Fruit fly (Drosophila melanogaster) whole organism, wandering third instar larva: ENCODE data around the gene Sf3b2.

Experiments used
- CrebA ChIP-seq: fragments of 200-800 bp; sonication (Bioruptor generic); optimal IDR thresholded peaks from 2 replicates; lab custom pipeline; 2016; ENCODE audit warnings: missing biosample characterization, mild to moderate bottlenecking, missing genetic modification characterization, borderline replicate concordance
- Jra ChIP-seq: sonication (Bioruptor generic); optimal IDR thresholded peaks from 2 replicates; lab custom pipeline; 2016; ENCODE audit warnings: missing biosample characterization, missing genetic modification characterization
- Mio ChIP-seq: sonication (Bioruptor generic); optimal IDR thresholded peaks from 2 replicates; lab custom pipeline; 2016; ENCODE audit warnings: missing biosample characterization, missing genetic modification characterization
- OdsH ChIP-seq: fragments of 200-800 bp; sonication (Bioruptor generic); optimal IDR thresholded peaks from 2 replicates; lab custom pipeline; 2016; ENCODE audit warnings: missing biosample characterization, mild to moderate bottlenecking, missing genetic modification characterization
- Sp1 ChIP-seq: fragments of 200-800 bp; sonication (Bioruptor generic); optimal IDR thresholded peaks from 3 replicates; lab custom pipeline; 2019; ENCODE audit warnings: missing biosample characterization, mild to moderate bottlenecking, missing genetic modification characterization, moderate library complexity
- dl ChIP-seq, 2 experiments: fragments of 175-275, 200-275 bp in 1 of 2; fragments of 200-275 bp in 1 of 2; sonication (Bioruptor generic); optimal IDR thresholded peaks; lab custom pipeline; 2018; ENCODE audit warnings: mild to moderate bottlenecking in 2 of 2, missing biosample characterization in 2 of 2, missing genetic modification characterization in 2 of 2, moderate library complexity in 2 of 2; ENCODE audit not compliant: partially characterized antibody in 2 of 2, insufficient read depth in 1 of 2
- dsf ChIP-seq: sonication (Bioruptor generic); optimal IDR thresholded peaks from 2 replicates; lab custom pipeline; 2016; ENCODE audit warnings: missing biosample characterization, missing genetic modification characterization, borderline replicate concordance
- psq ChIP-seq: fragments of 200-800 bp; sonication (Bioruptor generic); optimal IDR thresholded peaks from 3 replicates; lab custom pipeline; 2017; ENCODE audit warnings: missing biosample characterization, mild to moderate bottlenecking, missing genetic modification characterization, moderate library complexity
- usp ChIP-seq: fragments of >200 bp; optimal IDR thresholded peaks from 2 replicates; lab custom pipeline; 2017; ENCODE audit warnings: missing biosample characterization, missing genetic modification characterization

- no peak for TF ChIP-seq Jra (GFP tag; lab: Kevin White, UChicago)
- TF ChIP-seq Sp1, result no peak
- TF ChIP-seq OdsH (GFP tag; lab: Kevin White, UChicago), result no peak
- no peak for TF ChIP-seq CrebA (GFP tag; lab: Kevin White, UChicago)
- no peak for TF ChIP-seq dsf
- TF ChIP-seq psq, result no peak
- no peak for TF ChIP-seq usp (GFP tag; lab: Kevin White, UChicago)
- TF ChIP-seq dl (GFP tag; optimal IDR thresholded peaks at IDR 0.05; lab: Kevin White, UChicago; ENCODE audit: insufficient read depth in 1 of 2, partially characterized antibody in 2 of 2), result no peak
- TF ChIP-seq Mio (GFP tag; lab: Kevin White, UChicago), result no peak
Observed at dm6 chr2L:3029012-3029411, at the start of gene Sf3b2, which contains the start of gene CG17219.
